Fruit fly (Drosophila melanogaster): ENCODE results near the gene Roc1b.

Gene Roc1b

dm6 chr3L:319145-320009 is 38.4 kb upstream of the Roc1b start, which contains the start of gene fwd:
TSS of gene fwd (minus strand) at chr3L:319884.
- TF ChIP-seq N (GFP tag; optimal IDR thresholded peaks at IDR 0.05) (peak; percentile 90), brk (GFP tag; optimal IDR thresholded peaks at IDR 0.05) (no peak), CrebA (GFP tag; optimal IDR thresholded peaks at IDR 0.05; ENCODE audit: borderline replicate concordance) (no peak), Myc (optimal IDR thresholded peaks at IDR 0.05) (peak; percentile 66), ey (GFP tag; optimal IDR thresholded peaks at IDR 0.05) (no peak), Jra (GFP tag; optimal IDR thresholded peaks at IDR 0.05) (peak; percentile 30), HLH106 (tag; optimal IDR thresholded peaks at IDR 0.05) (peak; percentile 16), Rel (GFP tag; optimal IDR thresholded peaks at IDR 0.05) (peak; percentile 31), Rel (tag; optimal IDR thresholded peaks at IDR 0.05) (peak; percentile 34), Mio (GFP tag; optimal IDR thresholded peaks at IDR 0.05) (no peak), Hr83 (GFP tag; optimal IDR thresholded peaks at IDR 0.05; ENCODE audit: poor library complexity, severe bottlenecking) (peak; percentile 64), tai (GFP tag; optimal IDR thresholded peaks at IDR 0.05) (no peak), Hr78 (GFP tag; optimal IDR thresholded peaks at IDR 0.05) (no peak), woc (GFP tag; optimal IDR thresholded peaks at IDR 0.05) (no peak), dmrt93B (GFP tag; optimal IDR thresholded peaks at IDR 0.05) (no peak), psq (GFP tag; optimal IDR thresholded peaks at IDR 0.05) (no peak), foxo (GFP tag; optimal IDR thresholded peaks at IDR 0.05) (peak in 1 of 2 experiments; percentile 9), Sp1 (GFP tag; optimal IDR thresholded peaks at IDR 0.05) (peak; percentile 49), Vsx2 (GFP tag; optimal IDR thresholded peaks at IDR 0.05; ENCODE audit: partially characterized antibody) (no peak), rgr (GFP tag; optimal IDR thresholded peaks at IDR 0.05) (peak; percentile 22), OdsH (GFP tag; optimal IDR thresholded peaks at IDR 0.05) (no peak), h (GFP tag; optimal IDR thresholded peaks at IDR 0.05) (peak; percentile 31), Abd-B (GFP tag; optimal IDR thresholded peaks at IDR 0.05) (peak; percentile 78), GATAd (GFP tag; optimal IDR thresholded peaks at IDR 0.05) (no peak), sage (GFP tag; optimal IDR thresholded peaks at IDR 0.05) (no peak), fru (GFP tag; optimal IDR thresholded peaks at IDR 0.05) (peak; percentile 11), dl (GFP tag; optimal IDR thresholded peaks at IDR 0.05; ENCODE audit: insufficient read depth in 1 of 2, partially characterized antibody in 2 of 2) (no peak), Hnf4 (GFP tag; optimal IDR thresholded peaks at IDR 0.05) (peak; percentile 22)

DNA sequence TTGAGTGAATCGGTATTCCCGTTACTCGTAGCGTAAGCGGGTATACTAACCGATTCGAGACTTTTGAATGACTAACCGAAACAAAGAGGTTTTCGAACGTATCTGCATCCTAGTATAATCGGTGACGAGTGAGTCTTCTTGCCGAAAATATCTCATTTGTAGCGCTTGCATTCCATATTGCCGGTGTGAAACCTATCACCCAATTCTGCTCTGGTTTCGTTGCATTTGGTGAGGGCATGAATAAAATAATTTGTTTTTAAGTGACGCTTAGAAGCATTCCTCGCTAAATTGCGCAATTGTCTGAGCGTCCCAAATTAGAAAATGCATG is 37.8 kb upstream of the Roc1b start:
- no peak for TF ChIP-seq CG32264 (GFP tag; optimal IDR thresholded peaks at IDR 0.05)
- no peak for TF ChIP-seq Hnf4 (GFP tag; optimal IDR thresholded peaks at IDR 0.05)
- TF ChIP-seq woc (GFP tag; optimal IDR thresholded peaks at IDR 0.05) = no peak
- TF ChIP-seq Hr78 (GFP tag; optimal IDR thresholded peaks at IDR 0.05) = no peak

DNA sequence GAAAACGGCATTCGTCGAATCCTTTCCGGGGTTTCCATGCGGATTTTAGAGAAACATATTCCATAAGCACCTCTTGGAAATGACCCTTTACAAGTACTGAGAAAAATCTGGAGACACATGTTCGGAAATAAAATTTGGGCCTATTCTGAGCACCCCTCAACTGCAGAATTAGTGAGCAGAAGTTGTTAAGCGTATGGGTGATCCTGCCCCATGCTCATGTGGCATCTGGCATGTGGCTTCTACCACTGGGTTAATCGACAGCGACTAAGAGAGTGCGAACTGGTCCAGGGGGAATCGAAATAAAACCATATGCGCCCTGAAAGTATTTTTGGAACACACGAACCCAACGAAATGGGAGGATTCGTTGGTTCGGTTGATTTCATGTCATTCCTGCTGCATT is 37.0 kb upstream of the Roc1b start:
- no peak for TF ChIP-seq HLH106 (tag; optimal IDR thresholded peaks at IDR 0.05)
- TF ChIP-seq sage (GFP tag; optimal IDR thresholded peaks at IDR 0.05) = no peak
- TF ChIP-seq Myc (optimal IDR thresholded peaks at IDR 0.05) = no peak
- no peak for TF ChIP-seq CG9705 (GFP tag; optimal IDR thresholded peaks at IDR 0.05)
- no peak for TF ChIP-seq rgr (GFP tag; optimal IDR thresholded peaks at IDR 0.05)
- no peak for TF ChIP-seq Mio (GFP tag; optimal IDR thresholded peaks at IDR 0.05)
- no peak for TF ChIP-seq Jra (GFP tag; optimal IDR thresholded peaks at IDR 0.05)
- no peak for TF ChIP-seq tai (GFP tag; optimal IDR thresholded peaks at IDR 0.05)
- no peak for TF ChIP-seq foxo (GFP tag; optimal IDR thresholded peaks at IDR 0.05)
- TF ChIP-seq ey (GFP tag; optimal IDR thresholded peaks at IDR 0.05) = no peak
- TF ChIP-seq OdsH (GFP tag; optimal IDR thresholded peaks at IDR 0.05) = no peak
- TF ChIP-seq br (GFP tag; optimal IDR thresholded peaks at IDR 0.05) = no peak
- TF ChIP-seq Sp1 (GFP tag; optimal IDR thresholded peaks at IDR 0.05) = no peak
- no peak for TF ChIP-seq CrebA (GFP tag; optimal IDR thresholded peaks at IDR 0.05; ENCODE audit: borderline replicate concordance)
- no peak for TF ChIP-seq Hr78 (GFP tag; optimal IDR thresholded peaks at IDR 0.05)
- no peak for TF ChIP-seq GATAd (GFP tag; optimal IDR thresholded peaks at IDR 0.05)
- TF ChIP-seq dmrt93B (GFP tag; optimal IDR thresholded peaks at IDR 0.05) = no peak
- TF ChIP-seq Dfd (GFP tag; optimal IDR thresholded peaks at IDR 0.05) = no peak
- no peak for TF ChIP-seq pan (optimal IDR thresholded peaks at IDR 0.05)

dm6 chr3L:321495-321894 is 36.3 kb upstream of the Roc1b start:
- TF ChIP-seq Mio (GFP tag; optimal IDR thresholded peaks at IDR 0.05) (no peak), dmrt93B (GFP tag; optimal IDR thresholded peaks at IDR 0.05) (no peak), Rel (GFP tag; optimal IDR thresholded peaks at IDR 0.05) (no peak), Rel (tag; optimal IDR thresholded peaks at IDR 0.05) (no peak), dsf (GFP tag; optimal IDR thresholded peaks at IDR 0.05; ENCODE audit: borderline replicate concordance) (no peak), Vsx2 (GFP tag; optimal IDR thresholded peaks at IDR 0.05; ENCODE audit: partially characterized antibody) (no peak), fru (GFP tag; optimal IDR thresholded peaks at IDR 0.05) (no peak), woc (GFP tag; optimal IDR thresholded peaks at IDR 0.05) (no peak), brk (GFP tag; optimal IDR thresholded peaks at IDR 0.05) (no peak), Sp1 (GFP tag; optimal IDR thresholded peaks at IDR 0.05) (no peak), dl (GFP tag; optimal IDR thresholded peaks at IDR 0.05; ENCODE audit: insufficient read depth in 1 of 2, partially characterized antibody in 2 of 2) (no peak), CG32264 (GFP tag; optimal IDR thresholded peaks at IDR 0.05) (no peak), pan (optimal IDR thresholded peaks at IDR 0.05) (no peak), h (GFP tag; optimal IDR thresholded peaks at IDR 0.05) (no peak), br (GFP tag; optimal IDR thresholded peaks at IDR 0.05) (no peak)
